Worm (Caenorhabditis elegans) whole organism, L4 larva: ENCODE results near the gene nas-25.
A peak's percentile ranks its signal among the peaks of the same experiment; 100 is the strongest.

Experiments
- F10B5.3 ChIP-seq: sonication (generic microtip); optimal IDR thresholded peaks from 2 replicates; lab custom pipeline; 2016; ENCODE audit warnings: mild to moderate bottlenecking, missing genetic modification characterization, missing compliant biosample characterization
- F26F4.8 ChIP-seq: fragments of 200-800 bp; sonication (Bioruptor generic); conservative IDR thresholded peaks from 2 replicates; pipeline ENCODE4 v1.3.6; 2022; ENCODE audit warnings: missing genetic modification characterization, missing compliant biosample characterization
- F44E2.7 ChIP-seq: fragments of 200-800 bp; sonication (Bioruptor generic); IDR thresholded peaks from 2 replicates; pipeline ENCODE4 v2.1.2; 2022; ENCODE audit warnings: missing genetic modification characterization, missing compliant biosample characterization
- F49E8.2 ChIP-seq: sonication (generic microtip); optimal IDR thresholded peaks from 2 replicates; lab custom pipeline; 2016; ENCODE audit warnings: missing compliant biosample characterization, mild to moderate bottlenecking, missing genetic modification characterization, borderline replicate concordance
- T20F7.1 ChIP-seq: fragments of 200-800 bp; sonication (Bioruptor generic); optimal IDR thresholded peaks from 2 replicates; lab custom pipeline; 2018; ENCODE audit warnings: mild to moderate bottlenecking, missing genetic modification characterization, missing compliant biosample characterization
- T26A8.4 ChIP-seq: fragments of 200-800 bp; sonication (Bioruptor generic); IDR thresholded peaks from 2 replicates; pipeline ENCODE4 v1.3.6; 2022; ENCODE audit warnings: missing genetic modification characterization, missing compliant biosample characterization
- Y48G9A.11 ChIP-seq: fragments of 200-800 bp; sonication (Bioruptor generic); IDR thresholded peaks from 2 replicates; pipeline ENCODE4 v1.3.6; 2022; ENCODE audit warnings: missing genetic modification reagents, missing genetic modification characterization, missing compliant biosample characterization
- Y5F2A.4 ChIP-seq: fragments of 200-800 bp; sonication (Bioruptor generic); optimal IDR thresholded peaks from 2 replicates; lab custom pipeline; 2018; ENCODE audit warnings: mild to moderate bottlenecking, missing genetic modification characterization, missing compliant biosample characterization
- aha-1 ChIP-seq: fragments of 150-350 bp; peaks from one replicate; lab custom pipeline; 2014; ENCODE audit warnings: missing biosample characterization, missing genetic modification characterization
- aly-2 ChIP-seq: sonication (generic microtip); optimal IDR thresholded peaks from 2 replicates; lab custom pipeline; 2018; ENCODE audit warnings: missing biosample characterization, missing genetic modification characterization
- ceh-28 ChIP-seq: fragments of 150-350 bp; optimal IDR thresholded peaks from 2 replicates; lab custom pipeline; 2014; ENCODE audit warnings: missing biosample characterization, missing genetic modification reagents, missing genetic modification characterization
- ceh-44 ChIP-seq: fragments of 200-800 bp; sonication (Bioruptor generic); IDR thresholded peaks from 2 replicates; pipeline ENCODE4 v1.3.6; 2022; ENCODE audit warnings: missing genetic modification reagents, missing genetic modification characterization, missing compliant biosample characterization
- ces-1 ChIP-seq: fragments of 150-350 bp; sonication (generic microtip); optimal IDR thresholded peaks from 4 replicates; lab custom pipeline; 2014; ENCODE audit warnings: missing biosample characterization, missing genetic modification reagents, missing genetic modification characterization
- daf-12 ChIP-seq: fragments of 150-350 bp; optimal IDR thresholded peaks from 2 replicates; lab custom pipeline; 2014; ENCODE audit warnings: missing biosample characterization, missing genetic modification reagents, missing genetic modification characterization
- daf-16 ChIP-seq, 3 experiments: sonication (generic microtip); optimal IDR thresholded peaks; 2 replicates each; lab custom pipeline; 2016 to 2017; ENCODE audit warnings: missing genetic modification characterization in 3 of 3, missing genetic modification reagents in 3 of 3, mild to moderate bottlenecking in 2 of 3, missing compliant biosample characterization in 2 of 3, missing biosample characterization in 1 of 3, moderate library complexity in 1 of 3
- dmd-9 ChIP-seq: fragments of 200-800 bp; sonication (Bioruptor generic); IDR thresholded peaks from 2 replicates; pipeline ENCODE4 v1.3.6; 2022; ENCODE audit warnings: missing genetic modification reagents, missing genetic modification characterization, missing compliant biosample characterization
- dpl-1 ChIP-seq: fragments of 150-350 bp; optimal IDR thresholded peaks from 2 replicates; lab custom pipeline; 2014; ENCODE audit warnings: missing biosample characterization, missing genetic modification reagents, missing genetic modification characterization
- egl-27 ChIP-seq: sonication (generic microtip); optimal IDR thresholded peaks from 3 replicates; lab custom pipeline; 2017; ENCODE audit warnings: missing biosample characterization, missing genetic modification reagents, missing genetic modification characterization
- hif-1 ChIP-seq, 2 experiments: sonication (generic microtip); optimal IDR thresholded peaks; 2 replicates each; lab custom pipeline; 2016 to 2017; ENCODE audit warnings: missing compliant biosample characterization in 2 of 2, missing genetic modification characterization in 2 of 2, missing genetic modification reagents in 2 of 2, missing genotype in 2 of 2, mild to moderate bottlenecking in 1 of 2
- hlh-11 ChIP-seq: fragments of 200-800 bp; sonication (Bioruptor generic); optimal IDR thresholded peaks from 2 replicates; lab custom pipeline; 2018; ENCODE audit warnings: mild to moderate bottlenecking, missing genetic modification characterization, missing compliant biosample characterization
- hlh-30 ChIP-seq: sonication (generic microtip); optimal IDR thresholded peaks from 2 replicates; lab custom pipeline; 2017; ENCODE audit warnings: antibody characterized with exemption, mild to moderate bottlenecking, missing genetic modification characterization, missing compliant biosample characterization; ENCODE audit not compliant: insufficient read depth
- lim-7 ChIP-seq: fragments of 200-800 bp; sonication (Bioruptor generic); IDR thresholded peaks from 2 replicates; pipeline ENCODE4 v1.3.6; 2022; ENCODE audit warnings: missing genetic modification characterization, missing compliant biosample characterization
- mdl-1 ChIP-seq, 2 experiments: fragments of 150-350 bp in 1 of 2; sonication (generic microtip) in 1 of 2; optimal IDR thresholded peaks; 2 replicates each; lab custom pipeline; 2014 to 2017; ENCODE audit warnings: missing biosample characterization in 2 of 2, missing genetic modification characterization in 2 of 2
- mes-2 ChIP-seq: sonication (generic microtip); optimal IDR thresholded peaks from 2 replicates; lab custom pipeline; 2016; ENCODE audit warnings: missing genotype, mild to moderate bottlenecking, missing genetic modification characterization, missing compliant biosample characterization; ENCODE audit not compliant: poor library complexity, severe bottlenecking
- mxl-2 ChIP-seq: fragments of 200-800 bp; sonication (Bioruptor generic); conservative IDR thresholded peaks from 2 replicates; pipeline ENCODE4 v1.3.6; 2022; ENCODE audit warnings: missing genetic modification reagents, missing genetic modification characterization, missing compliant biosample characterization
- mxl-3 ChIP-seq: fragments of 200-800 bp; sonication (Bioruptor generic); optimal IDR thresholded peaks from 2 replicates; lab custom pipeline; 2018; ENCODE audit warnings: mild to moderate bottlenecking, missing genetic modification characterization, missing compliant biosample characterization
- nhr-10 ChIP-seq: fragments of 150-350 bp; optimal IDR thresholded peaks from 2 replicates; lab custom pipeline; 2014; ENCODE audit warnings: missing biosample characterization, missing genetic modification characterization
- nhr-11 ChIP-seq: fragments of 150-350 bp; optimal IDR thresholded peaks from 2 replicates; lab custom pipeline; 2014; ENCODE audit warnings: missing biosample characterization, missing genetic modification characterization
- nhr-111 ChIP-seq: fragments of 200-800 bp; sonication (Bioruptor generic); optimal IDR thresholded peaks from 2 replicates; lab custom pipeline; 2018; ENCODE audit warnings: mild to moderate bottlenecking, missing genetic modification characterization, missing compliant biosample characterization
- nhr-28 ChIP-seq: fragments of 150-350 bp; optimal IDR thresholded peaks from 2 replicates; lab custom pipeline; 2014; ENCODE audit warnings: missing biosample characterization, missing genetic modification characterization
- nhr-42 ChIP-seq: fragments of 200-800 bp; sonication (Bioruptor generic); IDR thresholded peaks from 2 replicates; pipeline ENCODE4 v1.3.6; 2022; ENCODE audit warnings: missing genetic modification characterization, missing compliant biosample characterization
- nhr-6 ChIP-seq: fragments of 150-350 bp; optimal IDR thresholded peaks from 2 replicates; lab custom pipeline; 2014; ENCODE audit warnings: missing biosample characterization, missing genetic modification characterization
- nhr-77 ChIP-seq: fragments of 150-350 bp; optimal IDR thresholded peaks from 2 replicates; lab custom pipeline; 2014; ENCODE audit warnings: missing biosample characterization, missing genetic modification characterization
- php-3 ChIP-seq: fragments of 200-800 bp; sonication (Bioruptor generic); IDR thresholded peaks from 2 replicates; pipeline ENCODE4 v1.3.6; 2022; ENCODE audit warnings: missing genetic modification reagents, missing genetic modification characterization, missing compliant biosample characterization
- pqm-1 ChIP-seq: sonication (generic microtip); optimal IDR thresholded peaks from 2 replicates; lab custom pipeline; 2017; ENCODE audit warnings: missing biosample characterization, missing genetic modification characterization
- snpc-1.2 ChIP-seq: fragments of 200-800 bp; sonication (Bioruptor generic); IDR thresholded peaks from 2 replicates; pipeline ENCODE4 v1.3.6; 2022; ENCODE audit warnings: missing genetic modification reagents, missing genetic modification characterization, missing compliant biosample characterization
- spr-3 ChIP-seq: fragments of 200-800 bp; sonication (Bioruptor generic); optimal IDR thresholded peaks from 2 replicates; lab custom pipeline; 2018; ENCODE audit warnings: mild to moderate bottlenecking, missing genetic modification characterization, missing compliant biosample characterization
- tag-97 ChIP-seq: fragments of 200-800 bp; sonication (Bioruptor generic); IDR thresholded peaks from 2 replicates; pipeline ENCODE4 v1.3.6; 2022; ENCODE audit warnings: missing genetic modification characterization, missing compliant biosample characterization
- tra-1 ChIP-seq: fragments of 200-800 bp; sonication (Bioruptor generic); IDR thresholded peaks from 2 replicates; pipeline ENCODE4 v1.3.6; 2022; ENCODE audit warnings: missing genetic modification reagents, missing genetic modification characterization, missing compliant biosample characterization
- unc-62 ChIP-seq, 3 experiments: fragments of 150-350 bp in 1 of 3; sonication (generic microtip); optimal IDR thresholded peaks in 2 of 3; peaks in 1 of 3; 1 replicate in 1 of 3; 2 replicates in 2 of 3; lab custom pipeline; 2014 to 2017; ENCODE audit warnings: missing biosample characterization in 3 of 3, missing genetic modification characterization in 3 of 3, missing genetic modification reagents in 3 of 3, missing genotype in 1 of 3
- vab-7 ChIP-seq: fragments of 200-800 bp; sonication (Bioruptor generic); IDR thresholded peaks from 2 replicates; pipeline ENCODE4 v1.3.6; 2022; ENCODE audit warnings: missing genetic modification reagents, missing genetic modification characterization, missing compliant biosample characterization
- zfp-2 ChIP-seq: sonication (generic microtip); optimal IDR thresholded peaks from 2 replicates; lab custom pipeline; 2016; ENCODE audit warnings: mild to moderate bottlenecking, missing genetic modification characterization, missing compliant biosample characterization
- zip-2 ChIP-seq: fragments of 150-350 bp; optimal IDR thresholded peaks from 2 replicates; lab custom pipeline; 2014; ENCODE audit warnings: missing biosample characterization, missing genetic modification characterization

Gene nas-25

ce11 chrII:8839025-8839424 lies 13.2 kb downstream of the nas-25 start, which contains the start of gene F46C5.7:
F46C5.7 (plus strand) TSS chrII:8839325.
- TF ChIP-seq ceh-44 (GFP tag; lab: Robert Waterston, UW) (no peak), F44E2.7 (GFP tag; lab: Robert Waterston, UW) (no peak), mxl-3 (GFP tag; lab: Kevin White, UChicago) (no peak), mes-2 (tag; lab: Kevin White, UChicago) (no peak), aly-2 (tag; lab: Kevin White, UChicago) (no peak), ceh-28 (no peak), hlh-30 (tag; lab: Kevin White, UChicago) (no peak), nhr-11 (tag; lab: Kevin White, UChicago) (no peak), daf-12 (tag; lab: Kevin White, UChicago) (no peak), F10B5.3 (tag; lab: Kevin White, UChicago) (no peak), php-3 (GFP tag; lab: Robert Waterston, UW) (no peak), zfp-2 (tag; lab: Kevin White, UChicago) (no peak), T26A8.4 (GFP tag; lab: Robert Waterston, UW) (no peak), aha-1 (tag; lab: Kevin White, UChicago) (no peak), mxl-2 (GFP tag; lab: Robert Waterston, UW) (no peak), zip-2 (tag; lab: Kevin White, UChicago) (no peak), nhr-77 (no peak), lim-7 (GFP tag; lab: Robert Waterston, UW) (no peak), unc-62 (GFP tag; optimal IDR thresholded peaks at IDR 0.05 in 1 of 2; lab: Kevin White, UChicago) (no peak), unc-62 (tag; optimal IDR thresholded peaks at IDR 0.05; lab: Kevin White, UChicago) (no peak)

- TF ChIP-seq hlh-11 (tag; lab: Kevin White, UChicago) (peak; percentile 52), T20F7.1 (GFP tag; lab: Kevin White, UChicago) (no peak), unc-62 (GFP tag; optimal IDR thresholded peaks at IDR 0.05 in 1 of 2; lab: Kevin White, UChicago) (peak in 1 of 2 experiments; percentile 52), unc-62 (tag; optimal IDR thresholded peaks at IDR 0.05; lab: Kevin White, UChicago) (no peak), snpc-1.2 (GFP tag; lab: Robert Waterston, UW) (no peak), daf-16 (GFP tag; optimal IDR thresholded peaks at IDR 0.05; lab: Kevin White, UChicago) (peak in 1 of 2 experiments; percentile 41), daf-16 (tag; optimal IDR thresholded peaks at IDR 0.05; lab: Kevin White, UChicago) (no peak), nhr-11 (tag; lab: Kevin White, UChicago) (peak; percentile 37)
- TF ChIP-seq, all 104 proteins: peak for 4
These were observed 18.7 kb downstream of the nas-25 start, which contains the start of gene F46C5.6 for ce11 chrII:8844465-8845126. F46C5.6 (minus strand) TSS chrII:8844515.

DNA sequence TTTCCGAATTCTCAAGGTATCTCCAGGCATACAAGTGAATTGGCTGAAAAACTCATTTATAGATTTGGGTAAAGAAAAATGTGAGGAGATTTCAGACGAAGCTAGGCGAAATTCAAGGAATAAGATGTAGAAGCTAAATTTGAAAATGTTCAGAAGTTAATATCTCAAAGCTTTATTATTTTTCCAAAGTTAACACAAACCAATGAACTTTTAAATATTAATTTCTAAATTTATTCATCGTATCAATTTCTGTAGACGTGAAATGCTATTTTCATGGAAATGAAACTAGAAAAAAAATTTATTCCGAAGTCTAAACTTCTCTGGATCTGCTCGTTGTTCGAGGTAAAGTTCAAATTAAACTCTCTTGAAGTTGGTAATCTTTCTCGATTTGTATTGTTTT lies 19.4 kb downstream of the nas-25 start, which contains the start of gene agxt-1:
agxt-1 (plus strand) TSS at position 301 of the 400 bp plus-strand sequence.
- TF ChIP-seq nhr-111 (GFP tag; lab: Kevin White, UChicago) = no peak
- no peak for TF ChIP-seq nhr-42
- TF ChIP-seq ces-1 = no peak
- TF ChIP-seq pqm-1 (tag; lab: Kevin White, UChicago) = no peak
- TF ChIP-seq F26F4.8 (GFP tag; lab: Robert Waterston, UW) = no peak

- TF ChIP-seq nhr-28 (peak; percentile 62), nhr-11 (tag; lab: Kevin White, UChicago) (no peak), egl-27 (tag; lab: Kevin White, UChicago) (no peak), hif-1 (tag; optimal IDR thresholded peaks at IDR 0.05; lab: Kevin White, UChicago) (no peak), tra-1 (GFP tag; lab: Robert Waterston, UW) (no peak), spr-3 (GFP tag; lab: Kevin White, UChicago) (no peak), ceh-44 (GFP tag; lab: Robert Waterston, UW) (no peak), Y48G9A.11 (GFP tag; lab: Robert Waterston, UW) (no peak), F49E8.2 (tag; lab: Kevin White, UChicago) (no peak), snpc-1.2 (GFP tag; lab: Robert Waterston, UW) (no peak), F26F4.8 (GFP tag; lab: Robert Waterston, UW) (no peak), nhr-10 (tag; lab: Kevin White, UChicago) (no peak), mdl-1 (tag; optimal IDR thresholded peaks at IDR 0.05; lab: Kevin White, UChicago) (peak in 1 of 2 experiments; percentile 42), vab-7 (GFP tag; lab: Robert Waterston, UW) (no peak), dpl-1 (GFP tag; lab: Kevin White, UChicago) (no peak), Y5F2A.4 (GFP tag; lab: Kevin White, UChicago) (no peak), dmd-9 (no peak), nhr-6 (tag; lab: Kevin White, UChicago) (no peak), daf-12 (tag; lab: Kevin White, UChicago) (no peak), unc-62 (GFP tag; optimal IDR thresholded peaks at IDR 0.05 in 1 of 2; lab: Kevin White, UChicago) (no peak), unc-62 (tag; optimal IDR thresholded peaks at IDR 0.05; lab: Kevin White, UChicago) (no peak), tag-97 (GFP tag; lab: Robert Waterston, UW) (no peak)
These were observed 20.1 kb downstream of the nas-25 start for ce11 chrII:8845932-8846331.
